Fruit fly (Drosophila melanogaster): ENCODE measurements around the gene QIL1.

The QIL1 gene

DNA sequence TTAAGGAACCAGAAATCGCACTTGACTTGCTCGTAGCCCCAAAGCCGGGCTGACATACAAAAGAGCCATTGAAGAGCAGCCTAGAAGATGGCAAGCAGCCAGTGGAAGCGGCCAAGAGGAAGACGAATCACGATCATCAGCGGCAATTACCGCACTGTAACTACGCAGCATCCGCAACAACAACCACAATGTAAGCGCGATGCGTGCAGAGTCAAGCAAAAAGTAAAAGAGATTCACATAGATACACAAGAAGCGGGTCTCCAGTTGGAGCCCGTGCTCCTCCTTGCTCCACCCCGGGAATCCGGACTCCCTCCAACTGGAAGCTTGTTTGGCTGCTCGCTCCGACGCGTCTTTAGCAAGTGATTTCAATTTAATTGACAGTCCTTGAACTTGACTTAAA, 25.9 kb downstream of the QIL1 start:
- TF ChIP-seq ss (GFP tag; optimal IDR thresholded peaks at IDR 0.05) (peak in 1 of 2 experiments; percentile 93), CG8319 (GFP tag; optimal IDR thresholded peaks at IDR 0.05) (no peak), dsx (GFP tag; optimal IDR thresholded peaks at IDR 0.05; ENCODE audit: poor library complexity, severe bottlenecking) (peak; percentile 87), Lpt (GFP tag; optimal IDR thresholded peaks at IDR 0.05) (no peak), cyc (GFP tag; optimal IDR thresholded peaks at IDR 0.05) (no peak), Eip78C (GFP tag) (peak; percentile 72), Blimp-1 (GFP tag; optimal IDR thresholded peaks at IDR 0.05) (peak; percentile 10), Eip75B (GFP tag; optimal IDR thresholded peaks at IDR 0.05) (peak; percentile 3), CG1621 (tag; optimal IDR thresholded peaks at IDR 0.05) (peak; percentile 1)

DNA sequence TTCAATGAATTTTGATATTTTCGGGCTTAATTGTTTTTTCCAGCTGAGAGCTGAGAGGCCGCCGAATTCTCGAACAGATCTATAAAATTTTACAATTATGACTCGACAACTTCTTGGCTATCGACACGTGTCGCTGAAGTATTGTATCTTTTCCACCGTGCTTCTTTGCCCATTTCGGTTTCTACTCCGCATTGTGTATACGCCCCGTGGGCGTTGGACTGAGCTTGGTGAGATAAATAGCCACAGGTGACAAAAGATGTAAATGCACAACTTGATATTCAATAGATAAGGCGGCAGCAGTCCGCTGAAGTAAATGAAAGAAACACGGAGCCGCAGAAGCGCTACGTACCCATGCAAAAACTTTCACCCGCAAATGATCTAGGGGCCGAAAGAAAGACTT, 27.5 kb downstream of the QIL1 start:
- TF ChIP-seq Hr4 (GFP tag; optimal IDR thresholded peaks at IDR 0.05) (no peak), eg (GFP tag; IDR thresholded peaks at IDR 0.05) (peak; percentile 10; the same call in 1 of the 3 replicates)

DNA sequence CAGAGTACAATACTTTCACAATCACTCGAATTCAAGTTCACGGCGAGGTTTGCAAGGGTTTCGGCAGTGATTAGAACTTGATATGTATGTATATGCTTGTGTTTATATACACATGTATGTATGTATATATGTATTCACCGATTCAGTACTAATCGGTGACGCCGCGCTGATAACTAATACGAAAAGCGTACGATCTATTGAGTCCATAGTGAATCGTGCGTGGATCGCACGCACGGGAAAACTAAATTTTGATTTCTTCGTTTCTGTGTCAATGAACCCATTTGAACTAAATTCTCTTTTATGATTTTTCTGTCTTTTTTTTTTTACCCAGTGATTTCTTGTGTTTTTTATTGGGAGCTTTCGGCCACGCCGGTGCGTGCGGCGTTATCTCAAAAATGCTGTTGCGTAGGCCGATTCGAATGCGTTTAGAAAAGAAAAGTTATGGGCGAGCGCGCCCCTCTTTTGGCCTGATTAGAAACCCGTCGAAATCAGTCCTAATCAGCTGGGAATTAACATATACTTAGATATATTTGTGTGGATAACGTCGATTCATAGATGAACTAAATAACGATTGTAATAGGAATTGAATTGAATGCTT, 28.2 kb downstream of the QIL1 start:
- TF ChIP-seq vri (GFP tag; optimal IDR thresholded peaks at IDR 0.05), result peak; percentile 6
- no peak for TF ChIP-seq CG10669 (GFP tag; optimal IDR thresholded peaks at IDR 0.05)
- no peak for TF ChIP-seq esn (GFP tag; optimal IDR thresholded peaks at IDR 0.05)
- peak; percentile 12 for TF ChIP-seq fkh (GFP tag; optimal IDR thresholded peaks at IDR 0.05)
- TF ChIP-seq Ets21C (GFP tag; optimal IDR thresholded peaks at IDR 0.05), result no peak
- no peak for TF ChIP-seq Smox (GFP tag; optimal IDR thresholded peaks at IDR 0.05)
- no peak for TF ChIP-seq Sox15 (GFP tag; optimal IDR thresholded peaks at IDR 0.05)
- no peak for TF ChIP-seq CG9139 (GFP tag; optimal IDR thresholded peaks at IDR 0.05)

DNA sequence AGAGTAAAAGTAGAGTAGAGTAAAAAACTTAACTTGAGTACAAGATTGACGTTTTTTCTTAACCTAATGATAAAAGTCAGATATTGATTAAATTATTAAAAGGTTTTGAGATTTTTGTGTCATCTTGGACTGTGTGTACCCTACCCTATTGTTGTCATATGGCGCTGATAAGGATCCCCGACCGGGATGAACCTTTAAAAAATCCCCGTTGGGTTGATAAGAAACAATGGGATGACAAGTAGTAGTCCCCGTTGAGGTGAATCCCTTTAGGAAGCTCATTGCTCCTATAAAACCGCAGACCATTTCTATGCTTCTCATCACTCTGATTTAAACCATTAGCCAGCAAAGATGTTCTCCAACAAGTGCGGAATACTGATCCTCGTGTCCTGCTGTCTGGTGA, 28.8 kb downstream of the QIL1 start, which contains the start of gene edin:
TSS of gene edin (plus strand) at position 340 of the 400 bp plus-strand sequence.
- TF ChIP-seq svp (GFP tag) (peak; percentile 84), esn (GFP tag; optimal IDR thresholded peaks at IDR 0.05) (no peak)

DNA sequence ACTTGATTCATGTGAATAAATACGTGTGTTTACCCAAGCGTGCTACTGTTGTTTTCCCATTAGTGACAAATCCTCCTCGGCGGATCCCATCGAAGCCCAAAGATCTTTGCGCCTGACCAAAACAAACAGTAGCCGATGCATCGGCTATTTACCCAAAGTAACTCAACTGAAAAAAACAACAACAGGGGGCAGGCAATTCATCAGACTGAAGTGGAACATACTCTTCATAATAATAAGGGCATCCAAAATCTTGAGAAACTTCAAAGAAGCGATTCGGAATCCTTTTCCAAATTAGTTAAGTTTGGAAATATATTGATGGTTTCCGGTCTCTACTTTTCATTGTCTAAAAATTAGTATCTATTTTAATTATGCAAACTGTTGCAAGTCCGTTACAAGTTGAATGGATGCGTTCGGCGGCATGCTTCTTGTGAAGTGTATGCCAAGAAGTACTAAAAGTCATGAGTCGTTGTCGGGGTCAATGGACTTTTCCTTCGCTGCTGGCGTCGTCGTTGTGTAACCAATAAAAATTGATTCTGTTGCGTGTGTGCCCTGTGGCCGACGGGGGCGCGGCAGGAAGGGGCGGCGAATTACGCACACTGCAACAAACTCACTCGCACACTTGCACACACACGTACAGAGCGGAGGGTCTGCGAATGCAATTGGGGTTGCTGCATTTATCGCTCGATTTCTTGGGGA, 29.7 kb downstream of the QIL1 start:
- TF ChIP-seq achi (GFP tag; optimal IDR thresholded peaks at IDR 0.05) (peak; percentile 57), Ets96B (tag; optimal IDR thresholded peaks at IDR 0.05) (peak; percentile 71), topi (GFP tag; optimal IDR thresholded peaks at IDR 0.05) (peak; percentile 83), CG6792 (GFP tag; optimal IDR thresholded peaks at IDR 0.05) (peak; percentile 57), CG11762 (GFP tag; optimal IDR thresholded peaks at IDR 0.05; ENCODE audit: insufficient read depth) (peak; percentile 38), CG10669 (GFP tag; optimal IDR thresholded peaks at IDR 0.05) (peak; percentile 78), CG6854 (GFP tag; optimal IDR thresholded peaks at IDR 0.05) (no peak), Smox (GFP tag; optimal IDR thresholded peaks at IDR 0.05) (peak; percentile 76), cyc (GFP tag; optimal IDR thresholded peaks at IDR 0.05) (peak; percentile 78), Blimp-1 (GFP tag; optimal IDR thresholded peaks at IDR 0.05) (peak; percentile 61), eg (GFP tag; IDR thresholded peaks at IDR 0.05) (no peak), dsx (GFP tag; optimal IDR thresholded peaks at IDR 0.05; ENCODE audit: poor library complexity, severe bottlenecking) (peak; percentile 43), CG10631 (GFP tag; optimal IDR thresholded peaks at IDR 0.05) (peak; percentile 44), vri (GFP tag; optimal IDR thresholded peaks at IDR 0.05) (peak; percentile 78), CG7368 (GFP tag; optimal IDR thresholded peaks at IDR 0.05) (peak; percentile 67), esn (GFP tag; optimal IDR thresholded peaks at IDR 0.05) (peak; percentile 82), fd85E (GFP tag; optimal IDR thresholded peaks at IDR 0.05) (no peak), salr (GFP tag; optimal IDR thresholded peaks at IDR 0.05) (peak; percentile 26 to 31), spab (GFP tag; optimal IDR thresholded peaks at IDR 0.05) (peak; percentile 63), CG32006 (GFP tag; optimal IDR thresholded peaks at IDR 0.05) (peak; percentile 55), fd59A (GFP tag; optimal IDR thresholded peaks at IDR 0.05) (peak; percentile 66), CG3919 (GFP tag; optimal IDR thresholded peaks at IDR 0.05) (peak; percentile 71), CG34406 (GFP tag; optimal IDR thresholded peaks at IDR 0.05) (peak; percentile 68), Gug (GFP tag; IDR thresholded peaks at IDR 0.05) (no peak), CG11902 (GFP tag; optimal IDR thresholded peaks at IDR 0.05) (peak; percentile 61), Sox15 (GFP tag; optimal IDR thresholded peaks at IDR 0.05) (peak; percentile 48), CG8319 (GFP tag; optimal IDR thresholded peaks at IDR 0.05) (peak; percentile 56), CG8632 (GFP tag; optimal IDR thresholded peaks at IDR 0.05) (peak; percentile 55), Hr38 (GFP tag; optimal IDR thresholded peaks at IDR 0.05) (no peak), Ets21C (GFP tag; optimal IDR thresholded peaks at IDR 0.05) (peak; percentile 69), CG16779 (tag; optimal IDR thresholded peaks at IDR 0.05) (peak; percentile 20)

Measured in whole organism, prepupa.